Fruit fly (Drosophila melanogaster): ENCODE results near the gene CG18641.

The CG18641 gene

dm6 chr2L:2420490-2420889, 5.4 kb upstream of the CG18641 start, which contains the start of gene CG9886 (continued):
- TF ChIP-seq fd96Cb (tag; optimal IDR thresholded peaks at IDR 0.05) (peak; percentile 45), CG10366 (GFP tag; IDR thresholded peaks at IDR 0.05) (peak; percentile 50), gsb (GFP tag; IDR thresholded peaks at IDR 0.05) (no peak), Asciz (GFP tag; optimal IDR thresholded peaks at IDR 0.05) (no peak), tin (GFP tag; optimal IDR thresholded peaks at IDR 0.05) (peak; percentile 67), Fer1 (GFP tag; optimal IDR thresholded peaks at IDR 0.05) (peak; percentile 77), Fer2 (tag; optimal IDR thresholded peaks at IDR 0.05) (peak; percentile 25), Bdp1 (GFP tag; optimal IDR thresholded peaks at IDR 0.05) (no peak), ATbp (GFP tag; optimal IDR thresholded peaks at IDR 0.05) (peak; percentile 55), gcm (GFP tag; optimal IDR thresholded peaks at IDR 0.05) (peak; percentile 64), CG30403 (GFP tag; optimal IDR thresholded peaks at IDR 0.05) (peak; percentile 77), CG6689 (GFP tag; IDR thresholded peaks at IDR 0.05) (peak; percentile 43; the same call in 1 of the 2 replicates), lbe (GFP tag; optimal IDR thresholded peaks at IDR 0.05) (no peak), CG17359 (tag; optimal IDR thresholded peaks at IDR 0.05) (peak; percentile 67), Nf-YB (GFP tag; optimal IDR thresholded peaks at IDR 0.05) (peak; percentile 49), stc (GFP tag; IDR thresholded peaks at IDR 0.05) (0 out of 2 replicates have a peak, but pooled peaks have one; percentile 27), ems (GFP tag; optimal IDR thresholded peaks at IDR 0.05) (no peak), ranshi (GFP tag; IDR thresholded peaks at IDR 0.05) (0 out of 2 replicates have a peak, but pooled peaks have one; percentile 24), lmd (GFP tag; IDR thresholded peaks at IDR 0.05) (peak; percentile 32; the same call in 1 of the 2 replicates), CG2889 (GFP tag; IDR thresholded peaks at IDR 0.05) (no peak), fd3F (GFP tag; optimal IDR thresholded peaks at IDR 0.05) (peak; percentile 35), CG31441 (GFP tag; IDR thresholded peaks at IDR 0.05) (peak; percentile 84), scrt (GFP tag; optimal IDR thresholded peaks at IDR 0.05) (peak; percentile 34), CG30020 (tag; optimal IDR thresholded peaks at IDR 0.05) (no peak), ase (GFP tag; IDR thresholded peaks at IDR 0.05) (no peak), prd (optimal IDR thresholded peaks at IDR 0.05) (no peak), prd (GFP tag; IDR thresholded peaks at IDR 0.05) (peak; percentile 69), PHDP (tag; optimal IDR thresholded peaks at IDR 0.05) (peak; percentile 83), D19B (GFP tag; optimal IDR thresholded peaks at IDR 0.05) (peak; percentile 8), CG7987 (GFP tag; optimal IDR thresholded peaks at IDR 0.05) (peak; percentile 22), CG12155 (GFP tag; optimal IDR thresholded peaks at IDR 0.05) (peak; percentile 56), pum (GFP tag; optimal IDR thresholded peaks at IDR 0.05) (peak; percentile 11), B-H2 (GFP tag; optimal IDR thresholded peaks at IDR 0.05) (peak; percentile 49), CG14710 (tag; optimal IDR thresholded peaks at IDR 0.05) (peak; percentile 77), CG9797 (GFP tag; optimal IDR thresholded peaks at IDR 0.05) (peak; percentile 39), CG12744 (GFP tag; optimal IDR thresholded peaks at IDR 0.05) (peak; percentile 16), CG8388 (GFP tag; optimal IDR thresholded peaks at IDR 0.05) (peak; percentile 79), H15 (GFP tag; IDR thresholded peaks at IDR 0.05) (peak; percentile 28; the same call in 1 of the 3 replicates), CG6813 (GFP tag; optimal IDR thresholded peaks at IDR 0.05) (peak; percentile 15), ssp (GFP tag; IDR thresholded peaks at IDR 0.05) (peak; percentile 45), gfzf (GFP tag; optimal IDR thresholded peaks at IDR 0.05) (peak; percentile 60), Doc2 (GFP tag; IDR thresholded peaks at IDR 0.05) (no peak), Blimp-1 (GFP tag; optimal IDR thresholded peaks at IDR 0.05) (peak; percentile 73), disco-r (GFP tag; optimal IDR thresholded peaks at IDR 0.05) (no peak), gt (GFP tag; IDR thresholded peaks at IDR 0.05) (no peak), sr (GFP tag; IDR thresholded peaks at IDR 0.05) (no peak), CG1603 (tag; optimal IDR thresholded peaks at IDR 0.05) (peak; percentile 38), grn (GFP tag; optimal IDR thresholded peaks at IDR 0.05) (peak; percentile 51), CG5953 (GFP tag; IDR thresholded peaks at IDR 0.05) (0 out of 2 replicates have a peak, but pooled peaks have one; percentile 6), CG33557 (GFP tag; optimal IDR thresholded peaks at IDR 0.05) (peak; percentile 57), Rfx (GFP tag; IDR thresholded peaks at IDR 0.05) (peak; percentile 61)

Data from whole organism, embryonic.